Fruit fly (Drosophila melanogaster) whole organism, prepupa: ENCODE data around the gene Plc21C.

Experiments used
- CG10631 ChIP-seq: fragments of 200-800 bp; sonication (Bioruptor generic); optimal IDR thresholded peaks from 2 replicates; lab custom pipeline; 2016; ENCODE audit warnings: missing biosample characterization, missing genetic modification characterization
- CG11902 ChIP-seq: fragments of 200-800 bp; sonication (Bioruptor generic); optimal IDR thresholded peaks from 3 replicates; lab custom pipeline; 2016; ENCODE audit warnings: missing biosample characterization, missing genetic modification characterization
- CG6163 ChIP-seq: fragments of 200-800 bp; sonication (Bioruptor generic); IDR thresholded peaks from 3 replicates; pipeline ENCODE4 v1.3.6; 2022; ENCODE audit warnings: missing biosample characterization, missing genetic modification characterization
- CG8319 ChIP-seq: fragments of 200-800 bp; sonication (Bioruptor generic); optimal IDR thresholded peaks from 3 replicates; lab custom pipeline; 2016; ENCODE audit warnings: missing biosample characterization, missing genetic modification characterization
- Lpt ChIP-seq: fragments of 200-800 bp; sonication (Bioruptor generic); optimal IDR thresholded peaks from 3 replicates; lab custom pipeline; 2016; ENCODE audit warnings: missing biosample characterization, missing genetic modification characterization
- Smox ChIP-seq: fragments of 200-800 bp; sonication (Bioruptor generic); optimal IDR thresholded peaks from 3 replicates; lab custom pipeline; 2016; ENCODE audit warnings: missing biosample characterization, missing genetic modification characterization

DNA sequence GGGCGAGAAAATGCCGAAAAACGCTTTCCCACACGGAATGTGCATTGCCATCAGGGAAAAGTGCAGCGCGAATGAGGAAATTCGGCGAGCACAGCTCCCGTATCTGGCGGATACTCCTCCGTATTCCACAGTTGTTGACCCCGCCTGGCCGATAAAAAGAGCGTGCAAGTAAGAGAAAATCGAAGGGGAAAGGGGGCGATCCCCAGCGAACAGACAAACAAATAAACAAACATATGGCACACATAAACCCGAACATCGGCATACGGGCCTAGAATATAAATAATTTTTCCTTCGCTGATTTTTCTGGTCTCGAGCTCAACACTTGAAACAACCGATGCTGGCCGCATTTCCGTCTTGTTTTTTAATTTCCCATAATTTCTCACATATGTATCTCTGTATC, 15.4 kb upstream of the Plc21C start:
- TF ChIP-seq CG11902 (GFP tag; lab: Kevin White, UChicago) (no peak), CG8319 (GFP tag; lab: Kevin White, UChicago) (no peak), CG6163 (GFP tag; lab: Robert Waterston, UW) (no peak), Smox (GFP tag; lab: Kevin White, UChicago) (no peak), CG10631 (no peak), Lpt (GFP tag; lab: Kevin White, UChicago) (no peak)
